Fruit fly (Drosophila melanogaster): ENCODE data around the gene CG8036.

The CG8036 gene

DNA sequence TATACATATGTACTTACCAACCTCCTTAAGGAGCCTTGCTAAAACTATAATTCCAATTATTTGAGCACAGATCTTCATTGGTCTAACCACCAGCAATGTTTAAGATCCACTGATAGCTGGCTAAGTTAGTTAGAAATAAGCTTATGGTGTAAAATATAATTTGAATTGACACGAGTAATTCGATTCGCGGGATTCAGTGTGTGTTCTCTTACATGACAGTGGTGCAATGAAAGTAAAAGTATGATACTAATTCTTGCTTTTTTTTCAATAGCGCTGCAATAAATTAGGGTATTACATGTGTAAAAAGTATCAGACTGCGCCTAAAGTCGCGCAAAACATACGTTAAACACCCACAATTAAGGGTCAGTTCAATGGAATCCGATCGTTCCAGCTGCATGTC is 12.3 kb downstream of the CG8036 start, which contains the start of gene CG33325:
Gene CG33325, minus strand, starts transcription at position 101 of the 400 bp plus-strand sequence.
- no peak for TF ChIP-seq pros (GFP tag; optimal IDR thresholded peaks at IDR 0.05)
- TF ChIP-seq HLH54F (GFP tag; optimal IDR thresholded peaks at IDR 0.05), result no peak
- TF ChIP-seq mam (GFP tag; optimal IDR thresholded peaks at IDR 0.05), result no peak
- no peak for TF ChIP-seq Max (GFP tag; optimal IDR thresholded peaks at IDR 0.05)
- no peak for TF ChIP-seq ewg (GFP tag; optimal IDR thresholded peaks at IDR 0.05)
- no peak for TF ChIP-seq CG5245 (GFP tag; optimal IDR thresholded peaks at IDR 0.05)
- no peak for TF ChIP-seq Antp (GFP tag; optimal IDR thresholded peaks at IDR 0.05)
- no peak for TF ChIP-seq TFAM (GFP tag; optimal IDR thresholded peaks at IDR 0.05)
- no peak for TF ChIP-seq CG15073 (GFP tag; optimal IDR thresholded peaks at IDR 0.05)
- TF ChIP-seq gce (GFP tag; IDR thresholded peaks at IDR 0.05), result no peak
- no peak for TF ChIP-seq CG14965 (GFP tag; optimal IDR thresholded peaks at IDR 0.05; ENCODE audit: borderline replicate concordance)
- TF ChIP-seq hkb (optimal IDR thresholded peaks at IDR 0.05), result no peak
- no peak for TF ChIP-seq hkb (GFP tag; IDR thresholded peaks at IDR 0.05)

DNA sequence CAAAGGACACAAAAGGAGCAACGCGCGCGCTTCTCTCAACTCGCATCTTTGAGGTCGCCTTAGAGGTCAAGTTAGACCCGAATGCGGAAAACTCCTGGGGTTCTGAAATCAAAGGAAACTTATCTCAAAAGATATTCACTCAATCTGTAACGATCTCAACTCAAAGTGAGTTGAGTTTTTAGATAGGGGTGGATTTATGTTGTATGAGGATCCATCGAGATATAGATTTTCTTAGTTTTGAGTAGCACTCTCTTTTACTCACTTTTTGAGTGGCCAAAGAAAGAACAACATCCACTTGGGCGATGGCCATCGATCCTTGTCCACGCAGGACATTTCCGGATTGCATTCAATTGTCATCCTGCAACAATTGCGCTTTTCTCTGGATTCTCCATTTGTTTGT is 12.9 kb downstream of the CG8036 start:
- peak; percentile 96 for TF ChIP-seq z (GFP tag; IDR thresholded peaks at IDR 0.05)
- no peak for TF ChIP-seq CG12659 (GFP tag; optimal IDR thresholded peaks at IDR 0.05)
- no peak for TF ChIP-seq CG12071 (GFP tag; optimal IDR thresholded peaks at IDR 0.05)
- TF ChIP-seq pros (GFP tag; optimal IDR thresholded peaks at IDR 0.05), result peak; percentile 73
- TF ChIP-seq gro (GFP tag; optimal IDR thresholded peaks at IDR 0.05), result no peak

DNA sequence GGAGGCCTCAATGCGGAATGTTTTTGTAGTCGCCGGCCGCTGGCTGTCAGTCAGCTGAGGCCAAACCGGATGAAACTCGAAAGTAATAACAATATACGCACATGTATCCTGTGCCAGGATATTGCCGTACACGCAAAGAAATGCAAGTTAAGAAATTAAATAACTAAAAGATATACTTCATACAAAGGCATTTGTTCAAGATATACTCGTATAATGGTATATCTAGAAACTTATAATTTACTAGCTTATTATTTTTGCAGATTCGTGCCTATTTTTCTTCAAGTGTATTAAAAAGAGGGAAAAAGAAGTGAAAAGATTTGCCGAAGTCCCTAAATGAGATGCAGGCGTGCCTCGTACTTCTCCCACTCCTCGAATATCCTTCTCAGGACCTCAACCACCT is 15.6 kb downstream of the CG8036 start:
- TF ChIP-seq BEAF-32 (GFP tag; optimal IDR thresholded peaks at IDR 0.05) (no peak), CG15011 (GFP tag; optimal IDR thresholded peaks at IDR 0.05) (no peak), crp (GFP tag; optimal IDR thresholded peaks at IDR 0.05) (no peak), CG17568 (GFP tag; optimal IDR thresholded peaks at IDR 0.05) (no peak), CG6654 (GFP tag; optimal IDR thresholded peaks at IDR 0.05) (no peak), Mrtf (GFP tag; IDR thresholded peaks at IDR 0.05) (no peak), CG10267 (tag; optimal IDR thresholded peaks at IDR 0.05) (peak; percentile 3), CG6272 (GFP tag; IDR thresholded peaks at IDR 0.05) (no peak), CG7963 (GFP tag; IDR thresholded peaks at IDR 0.05; ENCODE audit: partially characterized antibody) (no peak), ci (GFP tag; IDR thresholded peaks at IDR 0.05) (0 out of 3 replicates have a peak, but pooled peaks have one; percentile 11), pros (GFP tag; optimal IDR thresholded peaks at IDR 0.05) (no peak), vfl (GFP tag; optimal IDR thresholded peaks at IDR 0.05) (no peak), twi (tag; optimal IDR thresholded peaks at IDR 0.05) (peak; percentile 12), CG30403 (GFP tag; optimal IDR thresholded peaks at IDR 0.05) (no peak), gsb-n (tag; optimal IDR thresholded peaks at IDR 0.05) (no peak), tup (GFP tag; optimal IDR thresholded peaks at IDR 0.05) (no peak), Atf6 (GFP tag; IDR thresholded peaks at IDR 0.05) (no peak), Mad (GFP tag; optimal IDR thresholded peaks at IDR 0.05) (no peak), CrebB (tag; optimal IDR thresholded peaks at IDR 0.05) (no peak), CG12391 (tag; optimal IDR thresholded peaks at IDR 0.05) (peak; percentile 10), cwo (GFP tag; optimal IDR thresholded peaks at IDR 0.05) (no peak), CG14050 (GFP tag; IDR thresholded peaks at IDR 0.05) (no peak), Gsc (GFP tag; IDR thresholded peaks at IDR 0.05) (no peak), CG10431 (GFP tag; optimal IDR thresholded peaks at IDR 0.05) (no peak), tgo (GFP tag; IDR thresholded peaks at IDR 0.05) (no peak), CG7745 (tag; optimal IDR thresholded peaks at IDR 0.05) (no peak), tna (GFP tag; IDR thresholded peaks at IDR 0.05; ENCODE audit: partially characterized antibody) (no peak), CHES-1-like (GFP tag; optimal IDR thresholded peaks at IDR 0.05) (no peak), CG15601 (tag; optimal IDR thresholded peaks at IDR 0.05) (no peak), prd (optimal IDR thresholded peaks at IDR 0.05) (no peak), prd (GFP tag; IDR thresholded peaks at IDR 0.05) (peak; percentile 84), ase (GFP tag; IDR thresholded peaks at IDR 0.05) (no peak), Eip74EF (GFP tag; optimal IDR thresholded peaks at IDR 0.05) (no peak)

Measured in whole organism, embryonic.